Worm (Caenorhabditis elegans): ENCODE measurements around the gene ZK380.6.

DNA sequence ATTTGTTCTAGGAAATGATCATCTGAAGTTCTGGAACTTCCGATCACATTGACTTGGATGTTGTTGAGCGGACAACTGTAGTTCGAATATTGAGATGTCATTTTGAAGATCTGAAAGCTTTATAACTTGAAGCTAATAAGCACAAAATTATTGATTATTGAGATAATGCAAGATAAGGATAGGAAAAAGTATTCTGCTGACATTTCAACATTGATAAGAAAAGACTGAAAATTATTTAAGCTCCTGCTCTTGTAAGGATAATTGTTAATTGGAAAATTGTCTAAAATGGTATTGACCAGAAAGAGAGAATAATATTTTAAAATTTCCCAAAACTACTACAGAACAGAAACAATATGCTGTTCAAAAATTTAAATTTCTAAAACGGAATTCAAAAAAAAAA is 19.8 kb downstream of the ZK380.6 start, which contains the start of gene tbx-31:
- TF ChIP-seq ceh-82 (tag; optimal IDR thresholded peaks at IDR 0.05): no peak
- no peak for TF ChIP-seq jun-1 (tag; optimal IDR thresholded peaks at IDR 0.05)
- TF ChIP-seq fkh-10 (GFP tag; optimal IDR thresholded peaks at IDR 0.05): no peak
- no peak for TF ChIP-seq ama-1 (optimal IDR thresholded peaks at IDR 0.05)
- TF ChIP-seq nhr-11 (tag; optimal IDR thresholded peaks at IDR 0.05): no peak
- TF ChIP-seq pha-4 (tag; optimal IDR thresholded peaks at IDR 0.05): no peak
- TF ChIP-seq aly-2 (tag; optimal IDR thresholded peaks at IDR 0.05): no peak
- no peak for TF ChIP-seq snpc-4 (tag; optimal IDR thresholded peaks at IDR 0.05)
- no peak for TF ChIP-seq nhr-237 (tag; optimal IDR thresholded peaks at IDR 0.05)
- no peak for TF ChIP-seq nhr-28 (tag; optimal IDR thresholded peaks at IDR 0.05)
- no peak for TF ChIP-seq elt-1 (tag; optimal IDR thresholded peaks at IDR 0.05)
- TF ChIP-seq fos-1 (tag; optimal IDR thresholded peaks at IDR 0.05): no peak
- no peak for TF ChIP-seq unc-39 (tag; optimal IDR thresholded peaks at IDR 0.05)
- TF ChIP-seq daf-12 (tag; optimal IDR thresholded peaks at IDR 0.05): no peak
